Fruit fly (Drosophila melanogaster) whole organism, embryonic: ENCODE measurements around the gene amrt.

ENCODE experiments used
- Abd-B ChIP-seq: fragments of 200-800 bp; sonication (Bioruptor generic); optimal IDR thresholded peaks from 2 replicates; lab custom pipeline; 2018; ENCODE audit warnings: missing biosample characterization, mild to moderate bottlenecking, missing genetic modification characterization, moderate library complexity
- Bgb ChIP-seq: fragments of 200-800 bp; sonication (Bioruptor generic); IDR thresholded peaks from 2 replicates; pipeline ENCODE4 v1.3.6; 2022; ENCODE audit warnings: missing biosample characterization, missing genetic modification characterization; ENCODE audit not compliant: partially characterized antibody
- C15 ChIP-seq: fragments of 200-800 bp; sonication (Bioruptor generic); IDR thresholded peaks from 3 replicates; pipeline ENCODE4 v1.3.6; 2022; ENCODE audit warnings: missing biosample characterization, missing genetic modification characterization
- CG10267 ChIP-seq: fragments of 200-800 bp; sonication (Bioruptor generic); optimal IDR thresholded peaks from 2 replicates; lab custom pipeline; 2018; ENCODE audit warnings: missing biosample characterization, mild to moderate bottlenecking, missing genetic modification characterization, moderate library complexity
- CG10366 ChIP-seq: fragments of 200-800 bp; sonication (Bioruptor generic); IDR thresholded peaks from 2 replicates; pipeline ENCODE4 v1.3.6; 2022; ENCODE audit warnings: missing biosample characterization, missing genetic modification characterization
- CG12236 ChIP-seq: fragments of 200-800 bp; sonication (Bioruptor generic); optimal IDR thresholded peaks from 2 replicates; lab custom pipeline; 2016; ENCODE audit warnings: missing biosample characterization, missing genetic modification characterization
- CG12769 ChIP-seq: fragments of 200-800 bp; sonication (Bioruptor generic); optimal IDR thresholded peaks from 2 replicates; lab custom pipeline; 2019; ENCODE audit warnings: missing biosample characterization, mild to moderate bottlenecking, missing genetic modification characterization, moderate library complexity
- CG15073 ChIP-seq: fragments of 200-800 bp; sonication (Bioruptor generic); optimal IDR thresholded peaks from 2 replicates; lab custom pipeline; 2016; ENCODE audit warnings: missing biosample characterization, missing genetic modification characterization
- CG15479 ChIP-seq: fragments of 200-800 bp; sonication (Bioruptor generic); optimal IDR thresholded peaks from 3 replicates; lab custom pipeline; 2019; ENCODE audit warnings: missing biosample characterization, mild to moderate bottlenecking, missing genetic modification characterization, moderate library complexity
- CG17359 ChIP-seq: fragments of 200-800 bp; sonication (Bioruptor generic); optimal IDR thresholded peaks from 3 replicates; lab custom pipeline; 2018; ENCODE audit warnings: missing biosample characterization, mild to moderate bottlenecking, missing genetic modification characterization, moderate library complexity
- CG17568 ChIP-seq: fragments of 200-800 bp; sonication (Bioruptor generic); optimal IDR thresholded peaks from 2 replicates; lab custom pipeline; 2018; ENCODE audit warnings: missing biosample characterization, mild to moderate bottlenecking, missing genetic modification characterization, moderate library complexity
- CG2202 ChIP-seq: fragments of 200-800 bp; sonication (Bioruptor generic); optimal IDR thresholded peaks from 2 replicates; lab custom pipeline; 2018; ENCODE audit warnings: missing biosample characterization, mild to moderate bottlenecking, missing genetic modification characterization
- CG2712 ChIP-seq: fragments of 200-800 bp; optimal IDR thresholded peaks from 3 replicates; lab custom pipeline; 2019; ENCODE audit warnings: missing biosample characterization, mild to moderate bottlenecking, missing genetic modification characterization, moderate library complexity
- CG3163 ChIP-seq: fragments of 200-800 bp; sonication (Bioruptor generic); optimal IDR thresholded peaks from 3 replicates; lab custom pipeline; 2016; ENCODE audit warnings: missing biosample characterization, missing genetic modification characterization
- CG32772 ChIP-seq: fragments of 200-800 bp; sonication (Bioruptor generic); IDR thresholded peaks from 2 replicates; pipeline ENCODE4 v1.3.6; 2022; ENCODE audit warnings: missing biosample characterization, missing genetic modification characterization
- CG3281 ChIP-seq: fragments of 200-800 bp; sonication (Bioruptor generic); optimal IDR thresholded peaks from 3 replicates; lab custom pipeline; 2017; ENCODE audit warnings: missing biosample characterization, mild to moderate bottlenecking, missing genetic modification characterization
- CG3995 ChIP-seq: fragments of 200-800 bp; sonication (Bioruptor generic); optimal IDR thresholded peaks from 3 replicates; lab custom pipeline; 2016; ENCODE audit warnings: missing biosample characterization, missing genetic modification characterization
- CG4730 ChIP-seq: fragments of 200-800 bp; sonication (Bioruptor generic); IDR thresholded peaks from 2 replicates; pipeline ENCODE4 v1.3.6; 2022; ENCODE audit warnings: missing biosample characterization, missing genetic modification characterization
- CG8924 ChIP-seq: fragments of 200-800 bp; optimal IDR thresholded peaks from 3 replicates; lab custom pipeline; 2019; ENCODE audit warnings: missing biosample characterization, mild to moderate bottlenecking, missing genetic modification characterization, moderate library complexity
- Camta ChIP-seq: fragments of 200-800 bp; sonication (Bioruptor generic); optimal IDR thresholded peaks from 2 replicates; lab custom pipeline; 2016; ENCODE audit warnings: missing biosample characterization, missing genetic modification characterization
- Dip2 ChIP-seq: fragments of 200-800 bp; sonication (Bioruptor generic); IDR thresholded peaks from 2 replicates; pipeline ENCODE4 v1.3.6; 2022; ENCODE audit warnings: missing biosample characterization, missing genetic modification characterization
- Dip3 ChIP-seq: fragments of 200-800 bp; sonication (Bioruptor generic); optimal IDR thresholded peaks from 3 replicates; lab custom pipeline; 2016; ENCODE audit warnings: missing biosample characterization, missing genetic modification characterization
- H15 ChIP-seq: fragments of 200-800 bp; sonication (Bioruptor generic); IDR thresholded peaks from 3 replicates; pipeline ENCODE4 v1.3.6; 2022; ENCODE audit warnings: missing biosample characterization, missing genetic modification characterization
- HLH54F ChIP-seq: fragments of 200-800 bp; sonication (Bioruptor generic); optimal IDR thresholded peaks from 3 replicates; lab custom pipeline; 2016; ENCODE audit warnings: missing biosample characterization, missing genetic modification characterization
- Med ChIP-seq: fragments of 200-800 bp; sonication (Bioruptor generic); peaks from one replicate; lab custom pipeline; 2016; ENCODE audit warnings: missing biosample characterization, missing genetic modification characterization, mild to moderate bottlenecking, inconsistent platforms, moderate library complexity
- Nf-YC ChIP-seq: fragments of 200-800 bp; optimal IDR thresholded peaks from 3 replicates; lab custom pipeline; 2019; ENCODE audit warnings: missing biosample characterization, mild to moderate bottlenecking, missing genetic modification characterization, moderate library complexity
- PHDP ChIP-seq: fragments of 200-800 bp; sonication (Bioruptor generic); optimal IDR thresholded peaks from 3 replicates; lab custom pipeline; 2018; ENCODE audit warnings: missing biosample characterization, mild to moderate bottlenecking, missing genetic modification characterization, moderate library complexity
- Ravus ChIP-seq: fragments of 200-800 bp; sonication (Bioruptor generic); IDR thresholded peaks from 2 replicates; pipeline ENCODE4 v1.3.6; 2022; ENCODE audit warnings: missing biosample characterization, missing genetic modification characterization
- Rfx ChIP-seq: fragments of 200-800 bp; sonication (Bioruptor generic); IDR thresholded peaks from 2 replicates; pipeline ENCODE4 v1.3.6; 2022; ENCODE audit warnings: missing biosample characterization, missing genetic modification characterization
- Spps ChIP-seq: fragments of 200-800 bp; sonication (Bioruptor generic); optimal IDR thresholded peaks from 2 replicates; lab custom pipeline; 2018; ENCODE audit warnings: missing biosample characterization, mild to moderate bottlenecking, missing genetic modification characterization
- Usf ChIP-seq: fragments of 200-800 bp; sonication (Bioruptor generic); optimal IDR thresholded peaks from 2 replicates; lab custom pipeline; 2017; ENCODE audit warnings: missing genotype, missing biosample characterization, missing genetic modification characterization
- amos ChIP-seq: fragments of 200-800 bp; sonication (Bioruptor generic); IDR thresholded peaks from 2 replicates; pipeline ENCODE4 v1.3.6; 2022; ENCODE audit warnings: missing biosample characterization, missing genetic modification characterization; ENCODE audit not compliant: partially characterized antibody
- az2 ChIP-seq: fragments of 200-800 bp; sonication (Bioruptor generic); optimal IDR thresholded peaks from 3 replicates; lab custom pipeline; 2016; ENCODE audit warnings: missing biosample characterization, missing genetic modification characterization
- bsh ChIP-seq, 2 experiments: fragments of 200-800 bp; sonication (Bioruptor generic); optimal IDR thresholded peaks; 2 replicates each; lab custom pipeline; 2017 to 2018; ENCODE audit warnings: mild to moderate bottlenecking in 2 of 2, missing biosample characterization in 2 of 2, missing genetic modification characterization in 2 of 2, moderate library complexity in 1 of 2
- croc ChIP-seq: fragments of 200-800 bp; sonication (Bioruptor generic); conservative IDR thresholded peaks from 3 replicates; pipeline ENCODE4 v1.3.6; 2022; ENCODE audit warnings: missing biosample characterization, missing genetic modification characterization
- ewg ChIP-seq: fragments of 200-800 bp; sonication (Bioruptor generic); optimal IDR thresholded peaks from 3 replicates; lab custom pipeline; 2017; ENCODE audit warnings: mild to moderate bottlenecking, missing biosample characterization, missing genetic modification reagents, missing genetic modification characterization
- fu2 ChIP-seq: fragments of 200-800 bp; sonication (Bioruptor generic); optimal IDR thresholded peaks from 2 replicates; lab custom pipeline; 2016; ENCODE audit warnings: missing biosample characterization, missing genetic modification characterization
- lab ChIP-seq: fragments of 200-800 bp; sonication (Bioruptor generic); optimal IDR thresholded peaks from 3 replicates; lab custom pipeline; 2017; ENCODE audit warnings: missing biosample characterization, missing genetic modification characterization, mild to moderate bottlenecking, moderate library complexity, missing genetic modification reagents
- mld ChIP-seq: fragments of 200-800 bp; sonication (Bioruptor generic); IDR thresholded peaks from 3 replicates; pipeline ENCODE4 v1.3.6; 2022; ENCODE audit warnings: missing biosample characterization, missing genetic modification characterization; ENCODE audit not compliant: partially characterized antibody
- pita ChIP-seq: fragments of 200-800 bp; sonication (Bioruptor generic); optimal IDR thresholded peaks from 2 replicates; lab custom pipeline; 2017; ENCODE audit warnings: missing biosample characterization, mild to moderate bottlenecking, missing genetic modification characterization
- sr ChIP-seq: fragments of 200-800 bp; sonication (Bioruptor generic); IDR thresholded peaks from 3 replicates; pipeline ENCODE4 v1.3.6; 2022; ENCODE audit warnings: missing biosample characterization, missing genetic modification characterization
- tll ChIP-seq, 2 experiments: fragments of 200-800 bp in 1 of 2; fragments of >200 bp in 1 of 2; sonication (Bioruptor generic) in 1 of 2; optimal IDR thresholded peaks; 2 replicates each; lab custom pipeline; 2017 to 2019; ENCODE audit warnings: missing biosample characterization in 2 of 2, missing genetic modification characterization in 2 of 2, mild to moderate bottlenecking in 1 of 2, moderate library complexity in 1 of 2
- trem ChIP-seq: fragments of 200-800 bp; optimal IDR thresholded peaks from 3 replicates; lab custom pipeline; 2019; ENCODE audit warnings: missing biosample characterization, mild to moderate bottlenecking, missing genetic modification characterization, moderate library complexity
- ttk ChIP-seq: fragments of 200-800 bp; sonication (Bioruptor generic); IDR thresholded peaks from 2 replicates; pipeline ENCODE4 v2.1.2; 2022; ENCODE audit warnings: missing biosample characterization, missing genetic modification characterization
- unc-4 ChIP-seq: fragments of 200-800 bp; sonication (Bioruptor generic); IDR thresholded peaks from 2 replicates; pipeline ENCODE4 v1.3.6; 2022; ENCODE audit warnings: missing biosample characterization, missing genetic modification characterization; ENCODE audit not compliant: partially characterized antibody
- unpg ChIP-seq: fragments of 200-800 bp; sonication (Bioruptor generic); optimal IDR thresholded peaks from 3 replicates; lab custom pipeline; 2018; ENCODE audit warnings: missing biosample characterization, mild to moderate bottlenecking, missing genetic modification characterization, moderate library complexity
- vfl ChIP-seq: fragments of 200-800 bp; sonication (Bioruptor generic); optimal IDR thresholded peaks from 2 replicates; lab custom pipeline; 2016; ENCODE audit warnings: missing biosample characterization, missing genetic modification characterization

The amrt gene

DNA sequence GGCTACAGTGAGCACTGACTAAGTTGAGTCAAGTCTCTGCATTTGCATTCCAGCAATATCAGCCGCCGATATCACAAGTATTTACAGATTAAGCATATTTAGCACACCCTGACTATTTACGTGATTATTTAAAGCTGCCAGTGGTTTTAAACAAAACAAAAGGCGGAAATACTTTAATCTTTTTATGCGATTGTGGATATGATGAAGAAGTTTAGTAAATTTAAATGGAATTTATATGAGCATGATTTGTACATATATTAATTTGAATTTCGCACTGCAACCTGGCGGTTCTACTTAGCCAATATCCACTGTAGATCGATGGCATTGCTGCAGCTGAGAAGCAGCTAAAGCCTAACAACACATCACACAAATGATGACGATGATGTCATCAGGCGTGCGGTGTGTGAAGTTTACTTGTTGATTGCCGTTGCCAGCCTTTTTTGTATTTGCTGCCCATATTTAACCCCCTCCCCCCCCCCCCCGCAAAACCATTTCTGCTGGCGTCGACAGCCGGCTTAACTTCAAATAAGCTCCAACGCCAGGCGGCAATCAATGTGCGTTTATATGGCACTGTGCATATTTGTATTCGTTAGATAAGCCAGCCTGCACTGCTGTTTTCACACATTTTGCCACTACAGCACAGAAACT is 33.4 kb downstream of the amrt start (continued):
- peak; percentile 38 for TF ChIP-seq Usf (GFP tag; lab: Kevin White, UChicago)
- TF ChIP-seq CG3163, result peak; percentile 8
- no peak for TF ChIP-seq Spps (tag; lab: Kevin White, UChicago)
- TF ChIP-seq CG3281 (GFP tag; lab: Kevin White, UChicago), result peak; percentile 61
- 0 out of 3 replicates have a peak, but pooled peaks have one; percentile 13 for TF ChIP-seq sr
- TF ChIP-seq CG15479, result no peak
- no peak for TF ChIP-seq trem (tag; lab: Kevin White, UChicago)
- TF ChIP-seq HLH54F (GFP tag; lab: Kevin White, UChicago), result peak; percentile 29
- no peak for TF ChIP-seq pita (GFP tag; lab: Kevin White, UChicago)

DNA sequence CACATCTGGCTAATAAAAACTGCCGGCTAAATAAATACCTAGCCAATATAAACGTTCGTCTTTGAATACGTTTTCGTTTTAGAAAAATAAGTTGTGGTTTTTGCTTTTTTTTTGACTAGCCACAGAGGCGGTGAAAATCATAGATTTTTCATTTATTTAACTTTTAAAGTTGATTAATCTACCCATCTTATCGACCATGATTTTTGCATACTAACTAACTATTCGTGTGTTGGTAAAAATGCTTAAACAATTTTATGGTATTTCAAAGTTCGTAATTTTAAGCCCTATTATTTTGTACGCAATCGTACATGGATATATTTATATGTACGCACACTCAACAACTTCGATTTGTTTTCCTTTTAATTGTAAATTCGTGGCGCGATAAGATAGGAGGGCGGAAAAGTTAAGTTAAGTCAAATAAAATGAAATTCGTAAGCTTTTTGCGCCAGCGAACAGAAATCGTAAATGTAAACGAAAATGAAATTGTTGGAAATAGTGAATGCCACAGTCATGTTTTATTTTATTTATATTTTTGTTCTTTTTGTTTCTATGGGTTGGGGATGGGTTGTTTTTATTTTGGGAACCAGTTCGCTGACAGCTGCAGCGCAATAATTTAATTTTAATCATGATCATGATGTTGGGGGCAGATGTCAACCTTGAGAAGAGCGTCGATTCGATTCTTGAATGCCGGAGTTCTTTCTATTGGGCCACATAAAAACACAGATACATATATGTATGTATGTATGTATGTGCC is 35.3 kb downstream of the amrt start:
- TF ChIP-seq croc (GFP tag; lab: Robert Waterston, UW), result no peak
- TF ChIP-seq fu2 (GFP tag; lab: Kevin White, UChicago), result peak; percentile 31
- peak; percentile 11 for TF ChIP-seq CG10267 (tag; lab: Kevin White, UChicago)
- TF ChIP-seq Nf-YC (tag; lab: Kevin White, UChicago), result no peak
- TF ChIP-seq CG17568 (GFP tag; lab: Kevin White, UChicago), result peak; percentile 9
- no peak for TF ChIP-seq amos (GFP tag; lab: Robert Waterston, UW)
- no peak for TF ChIP-seq C15 (GFP tag; lab: Robert Waterston, UW)
- TF ChIP-seq CG8924 (tag; lab: Kevin White, UChicago), result peak; percentile 29
- no peak for TF ChIP-seq tll (GFP tag; optimal IDR thresholded peaks at IDR 0.05; lab: Kevin White, UChicago)
- TF ChIP-seq Camta (GFP tag; lab: Kevin White, UChicago), result no peak
- no peak for TF ChIP-seq CG15073
- TF ChIP-seq CG17359 (tag; lab: Kevin White, UChicago), result peak; percentile 46
- no peak for TF ChIP-seq ttk (GFP tag; lab: Robert Waterston, UW)
- TF ChIP-seq CG3995 (GFP tag; lab: Kevin White, UChicago), result no peak
- TF ChIP-seq bsh (GFP tag; optimal IDR thresholded peaks at IDR 0.05; lab: Kevin White, UChicago), result peak in 1 of 2 experiments; percentile 51
- peak; percentile 68 for TF ChIP-seq PHDP (tag; lab: Kevin White, UChicago)
- peak; percentile 48 for TF ChIP-seq Rfx (GFP tag; lab: Robert Waterston, UW)
- peak; percentile 24 for TF ChIP-seq CG2712 (tag; lab: Kevin White, UChicago)
- no peak for TF ChIP-seq CG12236 (GFP tag; lab: Kevin White, UChicago)
- TF ChIP-seq Med, result peak; percentile 80
- TF ChIP-seq CG12769 (tag; lab: Kevin White, UChicago), result no peak
- TF ChIP-seq vfl (GFP tag; lab: Kevin White, UChicago), result peak; percentile 47
- TF ChIP-seq az2 (GFP tag; lab: Kevin White, UChicago), result peak; percentile 10
- peak; percentile 63 for TF ChIP-seq unpg (GFP tag; lab: Kevin White, UChicago)
- TF ChIP-seq Ravus (GFP tag; lab: Robert Waterston, UW), result no peak
- no peak for TF ChIP-seq CG2202
- TF ChIP-seq lab (GFP tag; lab: Kevin White, UChicago), result peak; percentile 55
- TF ChIP-seq unc-4 (GFP tag; lab: Robert Waterston, UW), result no peak
- no peak for TF ChIP-seq Dip2
- no peak for TF ChIP-seq H15 (GFP tag; lab: Robert Waterston, UW)
- TF ChIP-seq Abd-B (GFP tag; lab: Kevin White, UChicago), result no peak
- no peak for TF ChIP-seq Bgb (GFP tag; lab: Robert Waterston, UW)
- TF ChIP-seq mld, result no peak
- 0 out of 2 replicates have a peak, but pooled peaks have one; percentile 18 for TF ChIP-seq CG10366 (GFP tag; lab: Robert Waterston, UW)
- no peak for TF ChIP-seq CG4730 (GFP tag; lab: Robert Waterston, UW)
- TF ChIP-seq Dip3 (GFP tag; lab: Kevin White, UChicago), result peak; percentile 5
- TF ChIP-seq ewg (GFP tag; lab: Kevin White, UChicago), result no peak
- no peak for TF ChIP-seq CG32772 (GFP tag; lab: Robert Waterston, UW)
